Fruit fly (Drosophila melanogaster): ENCODE data around the gene CG3792.

CG3792 gene

DNA sequence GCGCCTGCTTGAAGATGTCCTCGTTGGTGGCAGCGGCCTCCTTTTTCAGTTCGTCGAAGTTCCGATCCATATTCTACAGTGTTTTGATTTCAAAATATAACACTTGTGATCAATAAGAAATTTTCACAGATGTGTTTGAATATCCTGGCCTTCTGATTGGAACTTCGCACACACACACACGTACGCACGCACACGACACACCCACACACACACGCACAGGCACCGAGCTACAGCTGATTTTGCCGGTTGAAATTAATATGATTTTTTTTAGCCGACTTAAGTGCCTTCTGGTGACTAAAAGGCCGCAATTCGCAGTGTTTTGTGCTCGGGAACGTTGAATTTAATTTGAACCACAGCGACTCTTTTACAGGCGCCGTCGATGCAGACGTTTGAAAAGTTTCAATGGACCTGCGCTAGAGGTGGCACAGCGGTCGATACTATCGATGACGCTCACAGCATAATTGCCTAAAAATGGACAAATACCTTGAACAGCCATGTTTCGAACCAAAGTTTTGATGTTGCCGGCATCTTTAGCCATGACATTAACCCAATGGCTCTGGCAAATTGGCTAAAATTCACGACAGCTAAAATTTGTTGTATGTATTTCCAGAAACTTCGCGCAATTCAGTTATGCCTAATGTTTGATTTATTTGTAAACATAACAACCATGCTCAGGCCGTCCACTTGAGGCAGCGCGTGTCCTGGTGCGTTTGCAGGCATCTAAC is 32.4 kb downstream of the CG3792 start, which contains the start of gene Rtnl1 (continued):
- TF ChIP-seq ttk (GFP tag; IDR thresholded peaks at IDR 0.05) (no peak), Ets97D (GFP tag; optimal IDR thresholded peaks at IDR 0.05) (peak; percentile 86), CG16779 (GFP tag; IDR thresholded peaks at IDR 0.05) (no peak), CG31388 (GFP tag; optimal IDR thresholded peaks at IDR 0.05) (no peak), Bgb (GFP tag; IDR thresholded peaks at IDR 0.05; ENCODE audit: partially characterized antibody) (peak; percentile 95), CG4282 (GFP tag; optimal IDR thresholded peaks at IDR 0.05) (no peak), chm (GFP tag; IDR thresholded peaks at IDR 0.05) (peak; percentile 48; the same call in 1 of the 2 replicates), CrebB (tag; optimal IDR thresholded peaks at IDR 0.05) (peak; percentile 17), bbx (GFP tag; IDR thresholded peaks at IDR 0.05; ENCODE audit: partially characterized antibody) (peak; percentile 90), Ada2b (GFP tag; IDR thresholded peaks at IDR 0.05) (no peak), BtbVII (GFP tag; optimal IDR thresholded peaks at IDR 0.05) (no peak), CG9797 (GFP tag; optimal IDR thresholded peaks at IDR 0.05) (peak; percentile 80), Myb (GFP tag; optimal IDR thresholded peaks at IDR 0.05) (peak; percentile 87), gem (tag; optimal IDR thresholded peaks at IDR 0.05) (peak; percentile 2), Mrtf (GFP tag; IDR thresholded peaks at IDR 0.05) (no peak), rib (GFP tag; IDR thresholded peaks at IDR 0.05) (no peak), CG4617 (GFP tag; optimal IDR thresholded peaks at IDR 0.05; ENCODE audit: borderline replicate concordance) (peak; percentile 81), CG6689 (GFP tag; IDR thresholded peaks at IDR 0.05) (no peak), ci (GFP tag; IDR thresholded peaks at IDR 0.05) (peak; percentile 57; the same call in 2 of the 3 replicates), CG7963 (GFP tag; IDR thresholded peaks at IDR 0.05; ENCODE audit: partially characterized antibody) (peak; percentile 88; the same call in 2 of the 3 replicates), hbn (GFP tag; IDR thresholded peaks at IDR 0.05; ENCODE audit: partially characterized antibody) (peak; percentile 95), abd-A (tag; optimal IDR thresholded peaks at IDR 0.05) (no peak), Dll (GFP tag; IDR thresholded peaks at IDR 0.05; ENCODE audit: partially characterized antibody) (peak; percentile 91), CG13287 (GFP tag; IDR thresholded peaks at IDR 0.05; ENCODE audit: partially characterized antibody) (peak; percentile 97), hb (GFP tag; IDR thresholded peaks at IDR 0.05; ENCODE audit: partially characterized antibody) (peak; percentile 79), CG16813 (GFP tag; IDR thresholded peaks at IDR 0.05; ENCODE audit: partially characterized antibody) (peak; percentile 93), CG9609 (GFP tag; optimal IDR thresholded peaks at IDR 0.05) (peak; percentile 40), bowl (GFP tag; IDR thresholded peaks at IDR 0.05) (no peak), CG9932 (GFP tag; IDR thresholded peaks at IDR 0.05) (peak; percentile 75), grau (tag; optimal IDR thresholded peaks at IDR 0.05) (peak; percentile 37), mld (GFP tag; IDR thresholded peaks at IDR 0.05; ENCODE audit: partially characterized antibody) (peak; percentile 84; the same call in 2 of the 3 replicates), CG42726 (GFP tag; IDR thresholded peaks at IDR 0.05; ENCODE audit: partially characterized antibody) (peak; percentile 95), ara (GFP tag; IDR thresholded peaks at IDR 0.05) (no peak), TFAM (GFP tag; optimal IDR thresholded peaks at IDR 0.05) (no peak), Ravus (GFP tag; IDR thresholded peaks at IDR 0.05) (no peak), Camta (GFP tag; optimal IDR thresholded peaks at IDR 0.05) (no peak), CG34224 (GFP tag; IDR thresholded peaks at IDR 0.05; ENCODE audit: partially characterized antibody) (peak; percentile 90), dmrt11E (tag; optimal IDR thresholded peaks at IDR 0.05) (peak; percentile 18), amos (GFP tag; IDR thresholded peaks at IDR 0.05; ENCODE audit: partially characterized antibody) (peak; percentile 96), ato (GFP tag; IDR thresholded peaks at IDR 0.05; ENCODE audit: partially characterized antibody) (peak; percentile 67), Sox100B (GFP tag; optimal IDR thresholded peaks at IDR 0.05) (no peak), CG17186 (GFP tag; optimal IDR thresholded peaks at IDR 0.05) (peak; percentile 59), CG14860 (GFP tag; IDR thresholded peaks at IDR 0.05; ENCODE audit: partially characterized antibody) (peak; percentile 79), ftz-f1 (GFP tag; optimal IDR thresholded peaks at IDR 0.05) (peak; percentile 96), CG18262 (tag; optimal IDR thresholded peaks at IDR 0.05) (peak; percentile 22), CG8290 (GFP tag; optimal IDR thresholded peaks at IDR 0.05) (peak; percentile 51), CG8290 (tag; optimal IDR thresholded peaks at IDR 0.05) (peak in 1 of 2 experiments; percentile 88), nerfin-2 (GFP tag; IDR thresholded peaks at IDR 0.05; ENCODE audit: partially characterized antibody) (peak; percentile 42; the same call in 1 of the 2 replicates)
